Worm (Caenorhabditis elegans) whole organism, young adult: Measurements from ENCODE around the gene vem-1.

Experiments
- F39B2.1 ChIP-seq: fragments of 200-800 bp; sonication (Bioruptor generic); IDR thresholded peaks from 2 replicates; pipeline ENCODE4 v1.3.6; 2022; ENCODE audit warnings: missing genetic modification reagents, missing genetic modification characterization, missing compliant biosample characterization
- F49E8.2 ChIP-seq: sonication (generic microtip); optimal IDR thresholded peaks from 3 replicates; lab custom pipeline; 2017; ENCODE audit warnings: missing genetic modification characterization, mild to moderate bottlenecking, missing compliant biosample characterization, antibody characterized with exemption, moderate library complexity; ENCODE audit not compliant: insufficient read depth
- F52B5.7 ChIP-seq: sonication (generic microtip); optimal IDR thresholded peaks from 2 replicates; lab custom pipeline; 2016; ENCODE audit warnings: mild to moderate bottlenecking, missing genetic modification characterization, missing compliant biosample characterization
- T26A5.8 ChIP-seq: sonication (generic microtip); optimal IDR thresholded peaks from 2 replicates; lab custom pipeline; 2016; ENCODE audit warnings: missing genetic modification characterization, missing compliant biosample characterization
- akir-1 ChIP-seq: fragments of 200-800 bp; sonication (Bioruptor generic); optimal IDR thresholded peaks from 2 replicates; lab custom pipeline; 2018; ENCODE audit warnings: mild to moderate bottlenecking, missing genetic modification characterization, moderate library complexity, missing compliant biosample characterization
- attf-5 ChIP-seq: fragments of 200-800 bp; sonication (Bioruptor generic); optimal IDR thresholded peaks from 2 replicates; lab custom pipeline; 2018; ENCODE audit warnings: mild to moderate bottlenecking, missing genetic modification characterization, missing compliant biosample characterization
- attf-6 ChIP-seq: fragments of 200-800 bp; sonication (Bioruptor generic); IDR thresholded peaks from 2 replicates; pipeline ENCODE4 v1.3.6; 2022; ENCODE audit warnings: missing genetic modification reagents, missing genetic modification characterization, missing compliant biosample characterization
- cebp-1 ChIP-seq, 2 experiments: fragments of 200-800 bp in 1 of 2; sonication (Bioruptor generic) in 1 of 2; sonication (generic microtip) in 1 of 2; IDR thresholded peaks in 1 of 2; optimal IDR thresholded peaks in 1 of 2; 2 replicates each; pipeline versions ENCODE4 v1.3.6 to Lab custom; 2017 to 2022; ENCODE audit warnings: missing compliant biosample characterization in 2 of 2, missing genetic modification characterization in 2 of 2, mild to moderate bottlenecking in 1 of 2, missing genetic modification reagents in 1 of 2, moderate library complexity in 1 of 2
- ceh-100 ChIP-seq: fragments of 200-800 bp; sonication (Bioruptor generic); IDR thresholded peaks from 2 replicates; pipeline ENCODE4 v1.3.6; 2022; ENCODE audit warnings: missing genetic modification reagents, missing genetic modification characterization, missing compliant biosample characterization
- ceh-27 ChIP-seq: fragments of 200-800 bp; sonication (Bioruptor generic); optimal IDR thresholded peaks from 2 replicates; lab custom pipeline; 2018; ENCODE audit warnings: mild to moderate bottlenecking, missing genetic modification characterization, moderate library complexity, missing compliant biosample characterization
- ceh-58 ChIP-seq: fragments of 200-800 bp; sonication (Bioruptor generic); IDR thresholded peaks from 2 replicates; pipeline ENCODE4 v1.3.6; 2022; ENCODE audit warnings: missing genetic modification characterization, missing compliant biosample characterization
- die-1 ChIP-seq: sonication (generic microtip); optimal IDR thresholded peaks from 2 replicates; lab custom pipeline; 2016; ENCODE audit warnings: missing genotype, mild to moderate bottlenecking, missing genetic modification characterization, missing compliant biosample characterization
- dox-1 ChIP-seq: fragments of 200-800 bp; sonication (Bioruptor generic); IDR thresholded peaks from 2 replicates; pipeline ENCODE4 v1.3.6; 2022; ENCODE audit warnings: missing genetic modification reagents, missing genetic modification characterization, missing compliant biosample characterization
- efl-1 ChIP-seq: fragments of 150-350 bp; optimal IDR thresholded peaks from 2 replicates; lab custom pipeline; 2014; ENCODE audit warnings: missing biosample characterization, missing genetic modification reagents, missing genetic modification characterization
- fkh-3 ChIP-seq: sonication (generic microtip); optimal IDR thresholded peaks from 2 replicates; lab custom pipeline; 2016; ENCODE audit warnings: mild to moderate bottlenecking, missing genetic modification characterization, missing compliant biosample characterization
- hmg-1.2 ChIP-seq: fragments of 200-800 bp; sonication (Bioruptor generic); IDR thresholded peaks from 2 replicates; pipeline ENCODE4 v1.3.6; 2022; ENCODE audit warnings: missing genetic modification reagents, missing genetic modification characterization, missing compliant biosample characterization
- hsf-1 ChIP-seq: fragments of 200-800 bp; sonication (Bioruptor generic); IDR thresholded peaks from 2 replicates; pipeline ENCODE4 v1.3.6; 2022; ENCODE audit warnings: missing genetic modification reagents, missing genetic modification characterization, missing compliant biosample characterization
- lag-1 ChIP-seq: fragments of 200-800 bp; sonication (Bioruptor generic); IDR thresholded peaks from 2 replicates; pipeline ENCODE4 v1.3.6; 2022; ENCODE audit warnings: missing genetic modification reagents, missing genetic modification characterization, missing compliant biosample characterization
- let-526 ChIP-seq: fragments of 200-800 bp; sonication (Bioruptor generic); IDR thresholded peaks from 2 replicates; pipeline ENCODE4 v1.3.6; 2022; ENCODE audit warnings: missing genetic modification reagents, missing genetic modification characterization, missing compliant biosample characterization
- lin-40 ChIP-seq: sonication (generic microtip); optimal IDR thresholded peaks from 2 replicates; lab custom pipeline; 2016; ENCODE audit warnings: missing genetic modification characterization, mild to moderate bottlenecking, missing compliant biosample characterization, missing genotype, missing genetic modification reagents
- lin-54 ChIP-seq: fragments of 200-800 bp; sonication (Bioruptor generic); optimal IDR thresholded peaks from 2 replicates; lab custom pipeline; 2018; ENCODE audit warnings: mild to moderate bottlenecking, missing genetic modification characterization, missing compliant biosample characterization
- mcd-1 ChIP-seq: fragments of 200-800 bp; sonication (Bioruptor generic); IDR thresholded peaks from 2 replicates; pipeline ENCODE4 v1.3.6; 2022; ENCODE audit warnings: missing genetic modification reagents, missing genetic modification characterization, missing compliant biosample characterization
- nfya-1 ChIP-seq: sonication (generic microtip); optimal IDR thresholded peaks from 2 replicates; lab custom pipeline; 2017; ENCODE audit warnings: antibody characterized with exemption, missing compliant biosample characterization, missing genetic modification characterization, borderline replicate concordance; ENCODE audit not compliant: insufficient read depth
- nhr-179 ChIP-seq: sonication (generic microtip); optimal IDR thresholded peaks from 2 replicates; lab custom pipeline; 2016; ENCODE audit warnings: mild to moderate bottlenecking, missing genetic modification characterization, missing compliant biosample characterization
- nhr-80 ChIP-seq: sonication (generic microtip); optimal IDR thresholded peaks from 2 replicates; lab custom pipeline; 2016; ENCODE audit warnings: missing genetic modification characterization, missing compliant biosample characterization
- nhr-90 ChIP-seq: sonication (generic microtip); optimal IDR thresholded peaks from 2 replicates; lab custom pipeline; 2016; ENCODE audit warnings: missing genotype, mild to moderate bottlenecking, missing genetic modification characterization, missing compliant biosample characterization
- pha-4 ChIP-seq: fragments of 150-350 bp; sonication (generic microtip); optimal IDR thresholded peaks from 2 replicates; lab custom pipeline; 2014; ENCODE audit warnings: missing biosample characterization, missing genetic modification reagents, missing genetic modification characterization
- unc-62 ChIP-seq: fragments of 150-350 bp; optimal IDR thresholded peaks from 2 replicates; lab custom pipeline; 2014; ENCODE audit warnings: missing biosample characterization, missing genetic modification reagents, missing genetic modification characterization
- ztf-22 ChIP-seq: fragments of 200-800 bp; sonication (Bioruptor generic); optimal IDR thresholded peaks from 2 replicates; lab custom pipeline; 2018; ENCODE audit warnings: mild to moderate bottlenecking, missing genetic modification characterization, moderate library complexity, missing compliant biosample characterization
- ztf-3 ChIP-seq: fragments of 200-800 bp; sonication (Bioruptor generic); optimal IDR thresholded peaks from 2 replicates; lab custom pipeline; 2018; ENCODE audit warnings: mild to moderate bottlenecking, missing genetic modification characterization, missing compliant biosample characterization
- ztf-6 ChIP-seq: fragments of 200-800 bp; sonication (Bioruptor generic); IDR thresholded peaks from 2 replicates; pipeline ENCODE4 v1.3.6; 2022; ENCODE audit warnings: missing genetic modification reagents, missing genetic modification characterization, missing compliant biosample characterization

The vem-1 gene

DNA sequence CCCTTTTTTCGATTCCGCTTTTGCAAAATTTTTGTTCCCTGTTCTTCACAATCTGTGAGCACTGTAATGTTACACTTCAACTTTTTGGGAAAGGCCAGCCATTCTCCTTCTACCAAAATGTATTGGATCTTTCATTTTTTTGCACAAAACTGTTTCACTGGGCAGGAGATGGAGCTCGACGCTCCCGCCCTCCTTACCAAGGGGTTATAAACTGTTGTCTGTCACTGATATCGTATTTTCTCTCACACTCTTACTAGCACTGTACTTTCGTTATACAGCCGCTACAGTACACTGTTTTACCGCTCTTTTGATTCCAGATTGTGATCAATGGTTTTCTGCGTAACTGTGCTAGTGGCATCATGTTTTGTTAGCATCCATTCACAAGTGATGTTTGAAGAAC is 10.6 kb downstream of the vem-1 start, which contains the start of gene C46F2.1 (continued):
- TF ChIP-seq hmg-1.2 (GFP tag; lab: Robert Waterston, UW) (no peak), nhr-90 (tag; lab: Kevin White, UChicago) (no peak), F49E8.2 (tag; lab: Kevin White, UChicago) (no peak)

DNA sequence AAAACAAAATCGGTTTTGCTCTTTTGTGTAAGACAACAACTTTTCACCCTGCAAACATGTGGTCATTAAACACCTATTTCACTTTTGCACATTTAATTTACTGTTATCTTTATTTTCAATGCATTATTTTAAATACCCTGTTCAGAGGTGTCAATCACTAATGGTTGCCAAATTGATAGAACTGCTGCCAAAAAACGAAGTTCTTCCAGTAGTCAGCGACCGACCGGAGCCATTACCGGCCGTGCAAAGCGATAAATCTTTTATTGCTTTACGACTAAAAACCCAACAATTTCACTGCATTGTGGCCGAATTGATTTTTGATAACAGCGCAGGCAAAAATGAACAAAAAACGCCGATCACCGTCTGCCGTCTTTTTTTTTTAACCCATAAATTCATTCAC is 13.8 kb downstream of the vem-1 start:
- TF ChIP-seq nhr-80 (tag; lab: Kevin White, UChicago) = peak; percentile 80
- TF ChIP-seq hmg-1.2 (GFP tag; lab: Robert Waterston, UW) = no peak

DNA sequence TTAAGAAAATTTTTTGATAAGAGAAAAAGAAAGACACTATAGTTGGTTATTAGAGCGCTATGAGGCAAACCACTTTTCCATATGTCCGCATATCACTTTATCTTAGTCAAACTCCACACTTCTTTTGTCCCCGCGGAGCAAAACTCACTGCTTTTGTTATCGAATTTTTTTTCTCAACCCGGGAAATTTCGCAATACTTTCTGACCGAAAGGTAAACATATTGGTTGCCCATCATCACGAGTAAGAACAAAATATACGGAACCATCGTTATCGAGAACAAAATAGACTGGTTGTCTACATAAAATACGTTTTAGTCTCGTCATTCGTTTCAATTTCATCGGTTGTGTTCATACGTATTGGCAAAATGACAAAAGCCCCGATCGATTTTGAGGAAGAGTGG is 19.1 kb downstream of the vem-1 start, which contains the start of gene C18A11.1:
C18A11.1 (plus strand) TSS at position 36 of the 400 bp plus-strand sequence.
- TF ChIP-seq pha-4 (tag; lab: Kevin White, UChicago) (peak; percentile 90), attf-5 (peak; percentile 36), T26A5.8 (tag; lab: Kevin White, UChicago) (no peak), nhr-80 (tag; lab: Kevin White, UChicago) (peak; percentile 82), ztf-22 (peak; percentile 37), cebp-1 (GFP tag; IDR thresholded peaks at IDR 0.05; lab: Robert Waterston, UW) (peak; percentile 97), cebp-1 (tag; optimal IDR thresholded peaks at IDR 0.05; lab: Kevin White, UChicago) (peak; percentile 98), lin-40 (tag; lab: Kevin White, UChicago) (no peak), nhr-179 (tag; lab: Kevin White, UChicago) (no peak), unc-62 (GFP tag; lab: Kevin White, UChicago) (no peak), die-1 (no peak), attf-6 (GFP tag; lab: Robert Waterston, UW) (no peak), ceh-58 (GFP tag; lab: Robert Waterston, UW) (no peak)

DNA sequence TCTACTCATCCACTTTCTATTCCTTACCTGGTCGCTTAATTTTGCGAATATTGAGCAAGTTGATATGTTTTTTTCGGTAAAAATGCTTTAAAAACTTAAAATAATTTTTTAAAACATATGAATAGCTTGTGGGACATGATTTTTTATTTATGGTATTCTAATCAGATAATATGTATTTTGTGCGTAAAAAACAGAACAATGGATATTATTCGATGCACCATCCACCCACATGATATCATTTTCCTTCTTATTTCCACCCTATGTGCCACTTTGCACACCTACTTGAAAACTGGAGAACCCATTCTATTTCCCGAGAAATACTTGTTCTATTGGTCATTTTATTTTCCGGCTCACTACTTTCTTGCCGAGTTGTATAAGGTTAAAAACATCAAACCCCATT is 21.1 kb downstream of the vem-1 start, which contains the start of gene C18A11.2:
C18A11.2 (plus strand) TSS at position 301 of the 400 bp plus-strand sequence.
- no peak for TF ChIP-seq lin-54 (GFP tag; lab: Kevin White, UChicago)
- no peak for TF ChIP-seq fkh-3
- TF ChIP-seq hsf-1 = no peak

DNA sequence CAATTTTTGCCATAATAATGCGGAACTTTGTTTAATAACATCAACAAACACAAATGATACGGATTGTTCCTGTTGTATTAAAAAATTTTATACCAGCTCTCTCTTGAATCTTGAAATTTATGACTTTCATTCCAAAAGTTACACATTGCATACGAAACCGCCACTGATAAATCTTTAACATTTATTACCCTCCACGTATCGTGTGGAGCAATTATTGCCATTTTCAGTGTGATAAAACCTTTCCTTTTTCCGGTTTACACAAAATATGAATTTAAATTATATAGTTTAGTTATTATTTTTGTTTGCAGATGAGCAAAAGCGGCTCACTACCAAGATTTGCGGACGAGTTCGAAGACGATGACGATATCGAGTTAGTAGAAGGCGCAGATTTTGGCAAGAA is 27.6 kb downstream of the vem-1 start, which contains the start of gene C18A11.3:
C18A11.3 (plus strand) TSS at position 301 of the 400 bp plus-strand sequence.
- TF ChIP-seq mcd-1 (no peak), ceh-100 (GFP tag; lab: Robert Waterston, UW) (no peak), hmg-1.2 (GFP tag; lab: Robert Waterston, UW) (no peak), ztf-3 (GFP tag; lab: Kevin White, UChicago) (no peak), ztf-6 (GFP tag; lab: Robert Waterston, UW) (no peak), attf-6 (GFP tag; lab: Robert Waterston, UW) (no peak), efl-1 (no peak), let-526 (GFP tag; lab: Robert Waterston, UW) (no peak), akir-1 (GFP tag; lab: Kevin White, UChicago) (no peak), dox-1 (GFP tag; lab: Robert Waterston, UW) (no peak), ceh-27 (GFP tag; lab: Kevin White, UChicago) (no peak), lag-1 (GFP tag; lab: Robert Waterston, UW) (no peak), F52B5.7 (tag; lab: Kevin White, UChicago) (no peak), nfya-1 (tag; lab: Kevin White, UChicago) (no peak), F39B2.1 (GFP tag; lab: Robert Waterston, UW) (no peak)
- TF ChIP-seq, all 124 proteins: peak for 0
